Worm (Caenorhabditis elegans): ENCODE results near the gene phb-2.

The phb-2 gene

DNA sequence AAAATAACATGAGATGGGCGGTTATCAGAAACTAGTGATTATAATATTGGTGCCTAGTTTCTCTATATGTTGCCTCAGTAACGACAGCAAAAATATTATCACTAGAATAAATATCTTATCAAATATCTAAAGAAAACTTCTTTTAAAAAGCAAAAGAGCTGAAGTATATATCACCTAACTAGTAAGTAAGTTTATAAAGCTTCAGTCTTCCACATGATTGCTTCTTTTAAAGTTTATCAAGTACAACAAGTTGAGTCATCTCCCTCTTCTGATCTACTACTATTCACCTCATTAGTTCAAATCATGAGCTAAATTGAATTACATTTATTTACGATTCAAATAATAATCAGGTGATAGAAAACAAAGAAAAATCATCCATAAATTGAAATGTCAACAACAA, 36.9 kb downstream of the phb-2 start:
- TF ChIP-seq unc-62 (GFP tag; optimal IDR thresholded peaks at IDR 0.05) = no peak

- no peak for TF ChIP-seq unc-62 (GFP tag; optimal IDR thresholded peaks at IDR 0.05)
Measured at ce11 chrII:6290047-6290582, 38.9 kb downstream of the phb-2 start, which contains the start of gene upb-1. Gene upb-1, minus strand, starts transcription at chrII:6290097.

ce11 chrII:6292527-6292926, 41.3 kb downstream of the phb-2 start, which contains the start of gene nyn-3:
Gene nyn-3, minus strand, starts transcription at chrII:6292627.
- no peak for TF ChIP-seq unc-62 (GFP tag; optimal IDR thresholded peaks at IDR 0.05)

DNA sequence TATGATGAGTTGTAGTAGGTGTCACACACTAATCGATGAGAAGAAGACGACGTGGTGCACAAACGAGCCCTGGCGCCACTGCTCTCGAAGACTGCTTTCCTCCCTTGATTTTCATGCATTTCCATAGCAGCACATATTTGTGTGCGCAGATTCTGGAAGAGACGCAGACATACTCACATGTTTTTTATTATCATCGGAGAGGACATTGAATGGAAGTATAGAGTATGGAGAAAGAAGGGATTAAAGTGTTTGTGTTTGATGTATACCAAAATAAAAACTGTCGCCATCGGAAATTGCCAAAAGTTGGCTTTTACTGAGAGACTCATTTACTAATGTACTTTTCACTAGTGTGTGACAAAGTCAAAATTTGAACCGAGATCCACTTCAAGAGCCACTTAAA, 43.0 kb downstream of the phb-2 start, which contains the start of gene mps-1:
mps-1 (minus strand) TSS at position 101 of the 400 bp plus-strand sequence.
- no peak for TF ChIP-seq unc-62 (GFP tag; optimal IDR thresholded peaks at IDR 0.05)
